Worm (Caenorhabditis elegans) whole organism, L4 larva: ENCODE data around the gene Y116A8C.44.

Source experiments
- aly-2 ChIP-seq: sonication (generic microtip); optimal IDR thresholded peaks from 2 replicates; lab custom pipeline; 2018; ENCODE audit warnings: missing biosample characterization, missing genetic modification characterization
- lin-13 ChIP-seq: fragments of 150-350 bp; optimal IDR thresholded peaks from 2 replicates; lab custom pipeline; 2014; ENCODE audit warnings: missing biosample characterization, missing genetic modification reagents, missing genetic modification characterization

DNA sequence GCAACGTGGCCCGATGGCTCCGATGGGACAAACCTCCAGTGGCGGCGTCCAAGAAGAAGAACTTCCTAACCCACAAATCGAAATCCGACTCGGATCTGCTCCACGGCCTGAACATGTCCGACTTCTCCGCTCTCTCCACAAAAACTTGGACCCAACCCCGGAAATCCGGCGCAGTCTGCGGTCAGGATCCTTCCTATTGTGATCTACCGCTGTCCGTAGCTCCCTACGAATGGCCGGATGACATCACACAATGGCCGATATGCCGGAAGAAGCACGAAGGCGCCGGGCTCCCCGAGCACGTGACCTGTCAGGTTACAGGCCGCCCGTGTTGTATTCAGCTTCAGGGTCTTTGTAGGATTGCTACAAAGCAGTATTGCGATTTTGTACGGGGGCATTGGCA lies 47.7 kb downstream of the Y116A8C.44 start:
- TF ChIP-seq aly-2 (tag; lab: Kevin White, UChicago): no peak
- TF ChIP-seq lin-13 (GFP tag; lab: Kevin White, UChicago): no peak
